Worm (Caenorhabditis elegans) whole organism, mixed stage, embryonic: Measurements from ENCODE around the gene F11G11.14.
"Not testable (repeated sequence)": the region's sequence is repeated elsewhere in the genome, so short reads cannot be mapped to it uniquely, and the experiment has no call there.

Experiments used
- M03D4.4 ChIP-seq: sonication (generic microtip); optimal IDR thresholded peaks from 2 replicates; lab custom pipeline; 2017; ENCODE audit warnings: mild to moderate bottlenecking, missing genetic modification characterization, missing compliant biosample characterization
- bed-3 ChIP-seq: fragments of 200-800 bp; sonication (Bioruptor generic); optimal IDR thresholded peaks from 3 replicates; lab custom pipeline; 2018; ENCODE audit warnings: mild to moderate bottlenecking, missing genetic modification characterization, moderate library complexity, missing compliant biosample characterization
- blmp-1 ChIP-seq: fragments of 150-350 bp; optimal IDR thresholded peaks from 2 replicates; lab custom pipeline; 2014; ENCODE audit warnings: missing biosample characterization, missing genetic modification characterization
- ceh-39 ChIP-seq: fragments of 150-350 bp; optimal IDR thresholded peaks from 2 replicates; lab custom pipeline; 2014; ENCODE audit warnings: missing biosample characterization, missing genetic modification characterization
- ceh-43 ChIP-seq: fragments of 200-800 bp; sonication (Bioruptor generic); optimal IDR thresholded peaks from 2 replicates; lab custom pipeline; 2018; ENCODE audit warnings: mild to moderate bottlenecking, missing genetic modification characterization, moderate library complexity, missing compliant biosample characterization
- ceh-83 ChIP-seq: fragments of 200-800 bp; sonication (Bioruptor generic); optimal IDR thresholded peaks from 2 replicates; lab custom pipeline; 2018; ENCODE audit warnings: mild to moderate bottlenecking, missing genetic modification characterization, missing compliant biosample characterization
- ces-1 ChIP-seq: fragments of 150-350 bp; optimal IDR thresholded peaks from 2 replicates; lab custom pipeline; 2014; ENCODE audit warnings: missing biosample characterization, missing genetic modification reagents, missing genetic modification characterization
- cnd-1 ChIP-seq: fragments of 200-800 bp; sonication (Bioruptor generic); optimal IDR thresholded peaks from 2 replicates; lab custom pipeline; 2018; ENCODE audit warnings: mild to moderate bottlenecking, missing genetic modification characterization, missing compliant biosample characterization
- drap-1 ChIP-seq: fragments of 200-800 bp; sonication (Bioruptor generic); optimal IDR thresholded peaks from 3 replicates; lab custom pipeline; 2018; ENCODE audit warnings: mild to moderate bottlenecking, missing genetic modification characterization, missing compliant biosample characterization
- elt-1 ChIP-seq: sonication (generic microtip); optimal IDR thresholded peaks from 2 replicates; lab custom pipeline; 2017; ENCODE audit warnings: missing genetic modification characterization, mild to moderate bottlenecking, missing compliant biosample characterization, antibody characterized with exemption, moderate library complexity, borderline replicate concordance; ENCODE audit not compliant: insufficient read depth
- elt-3 ChIP-seq: fragments of 150-350 bp; optimal IDR thresholded peaks from 2 replicates; lab custom pipeline; 2014; ENCODE audit warnings: missing biosample characterization, missing genetic modification characterization
- flh-1 ChIP-seq: fragments of 200-800 bp; sonication (Bioruptor generic); optimal IDR thresholded peaks from 2 replicates; lab custom pipeline; 2018; ENCODE audit warnings: mild to moderate bottlenecking, missing genetic modification characterization, moderate library complexity, missing compliant biosample characterization
- ham-2 ChIP-seq: fragments of 200-800 bp; sonication (Bioruptor generic); optimal IDR thresholded peaks from 2 replicates; lab custom pipeline; 2018; ENCODE audit warnings: mild to moderate bottlenecking, missing genetic modification characterization, missing compliant biosample characterization
- hlh-1 ChIP-seq: fragments of 150-350 bp; optimal IDR thresholded peaks from 2 replicates; lab custom pipeline; 2014; ENCODE audit warnings: missing biosample characterization, missing genetic modification reagents, missing genetic modification characterization
- lin-13 ChIP-seq: fragments of 150-350 bp; optimal IDR thresholded peaks from 2 replicates; lab custom pipeline; 2014; ENCODE audit warnings: missing biosample characterization, missing genetic modification characterization
- lin-32 ChIP-seq: fragments of 200-800 bp; sonication (Bioruptor generic); optimal IDR thresholded peaks from 2 replicates; lab custom pipeline; 2018; ENCODE audit warnings: mild to moderate bottlenecking, missing genetic modification characterization, missing compliant biosample characterization
- lsy-2 ChIP-seq: fragments of 150-350 bp; optimal IDR thresholded peaks from 2 replicates; lab custom pipeline; 2014; ENCODE audit warnings: missing biosample characterization, missing genetic modification characterization
- mab-5 ChIP-seq: fragments of 150-350 bp; optimal IDR thresholded peaks from 2 replicates; lab custom pipeline; 2014; ENCODE audit warnings: missing biosample characterization, missing genetic modification characterization
- mep-1 ChIP-seq: fragments of 150-350 bp; optimal IDR thresholded peaks from 2 replicates; lab custom pipeline; 2017; ENCODE audit warnings: missing biosample characterization, missing genetic modification reagents, missing genetic modification characterization, inconsistent platforms
- mls-2 ChIP-seq: sonication (generic microtip); optimal IDR thresholded peaks from 2 replicates; lab custom pipeline; 2016; ENCODE audit warnings: mild to moderate bottlenecking, missing genetic modification characterization, moderate library complexity, missing compliant biosample characterization
- nhr-12 ChIP-seq: fragments of 150-350 bp; optimal IDR thresholded peaks from 2 replicates; lab custom pipeline; 2014; ENCODE audit warnings: missing biosample characterization, missing genetic modification characterization
- nhr-2 ChIP-seq: fragments of 150-350 bp; optimal IDR thresholded peaks from 2 replicates; lab custom pipeline; 2014; ENCODE audit warnings: missing biosample characterization, missing genetic modification characterization
- nhr-237 ChIP-seq: fragments of 150-350 bp; optimal IDR thresholded peaks from 2 replicates; lab custom pipeline; 2014; ENCODE audit warnings: missing biosample characterization, missing genetic modification characterization
- nhr-28 ChIP-seq: fragments of 150-350 bp; optimal IDR thresholded peaks from 2 replicates; lab custom pipeline; 2014; ENCODE audit warnings: missing biosample characterization, missing genetic modification characterization
- nhr-76 ChIP-seq: sonication (generic microtip); optimal IDR thresholded peaks from 2 replicates; lab custom pipeline; 2017; ENCODE audit warnings: missing biosample characterization, missing genetic modification characterization
- pha-4 ChIP-seq: fragments of 150-350 bp; optimal IDR thresholded peaks from 2 replicates; lab custom pipeline; 2018; ENCODE audit warnings: missing biosample characterization, missing genetic modification reagents, missing genetic modification characterization
- sem-2 ChIP-seq: fragments of 200-800 bp; sonication (Bioruptor generic); optimal IDR thresholded peaks from 2 replicates; lab custom pipeline; 2018; ENCODE audit warnings: mild to moderate bottlenecking, missing genetic modification characterization, missing compliant biosample characterization
- snpc-4 ChIP-seq: fragments of 150-350 bp; optimal IDR thresholded peaks from 2 replicates; lab custom pipeline; 2014; ENCODE audit warnings: missing biosample characterization, missing genetic modification characterization
- sptf-1 ChIP-seq: sonication (generic microtip); optimal IDR thresholded peaks from 2 replicates; lab custom pipeline; 2017; ENCODE audit warnings: mild to moderate bottlenecking, missing genetic modification characterization, moderate library complexity, missing compliant biosample characterization
- tbx-8 ChIP-seq: fragments of 200-800 bp; sonication (Bioruptor generic); optimal IDR thresholded peaks from 2 replicates; lab custom pipeline; 2018; ENCODE audit warnings: mild to moderate bottlenecking, missing genetic modification characterization, moderate library complexity, missing compliant biosample characterization
- unc-120 ChIP-seq: sonication (generic microtip); optimal IDR thresholded peaks from 2 replicates; lab custom pipeline; 2017; ENCODE audit warnings: missing genetic modification characterization, missing compliant biosample characterization; ENCODE audit not compliant: poor library complexity, severe bottlenecking
- unc-39 ChIP-seq: fragments of 150-350 bp; optimal IDR thresholded peaks from 2 replicates; lab custom pipeline; 2014; ENCODE audit warnings: missing biosample characterization, missing genetic modification characterization
- unc-62 ChIP-seq: fragments of 150-350 bp; optimal IDR thresholded peaks from 2 replicates; lab custom pipeline; 2014; ENCODE audit warnings: missing biosample characterization, missing genetic modification reagents, missing genetic modification characterization
- zip-8 ChIP-seq: fragments of 150-350 bp; optimal IDR thresholded peaks from 2 replicates; lab custom pipeline; 2014; ENCODE audit warnings: missing biosample characterization, missing genetic modification characterization
- ztf-11 ChIP-seq: fragments of 150-350 bp; optimal IDR thresholded peaks from 2 replicates; lab custom pipeline; 2014; ENCODE audit warnings: missing biosample characterization, missing genetic modification characterization

The F11G11.14 gene

DNA sequence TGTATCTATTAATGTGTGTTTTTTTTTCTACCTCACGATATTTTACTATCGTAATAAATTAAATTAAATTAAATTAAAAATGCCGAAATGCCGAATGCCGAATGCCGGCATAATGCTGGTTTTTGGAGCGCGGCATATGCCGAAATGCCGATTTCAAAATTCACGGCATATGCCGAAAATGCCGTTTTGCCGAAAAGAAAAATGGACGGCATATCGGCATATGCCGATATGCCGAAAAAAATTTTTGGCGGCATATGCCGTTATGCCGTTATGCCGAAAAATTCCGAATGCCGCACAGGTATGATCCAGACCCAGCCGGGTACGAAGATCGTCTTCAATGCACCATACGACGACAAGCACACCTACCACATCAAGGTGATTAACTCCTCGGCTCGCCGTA lies 35.0 kb downstream of the F11G11.14 start, which contains the start of gene msp-32:
Gene msp-32 (plus strand): TSS at position 301 of the 400 bp plus-strand sequence.
- TF ChIP-seq unc-39; ceh-43 (GFP tag; lab: Kevin White, UChicago); flh-1 (GFP tag; lab: Kevin White, UChicago): not testable (repeated sequence)

- TF ChIP-seq snpc-4: no peak
- no peak for TF ChIP-seq cnd-1
- TF ChIP-seq nhr-12: no peak
- TF ChIP-seq unc-39: no peak
- no peak for TF ChIP-seq ham-2 (GFP tag; lab: Kevin White, UChicago)
- no peak for TF ChIP-seq bed-3
- no peak for TF ChIP-seq nhr-237
- no peak for TF ChIP-seq nhr-2
- no peak for TF ChIP-seq hlh-1 (tag; lab: Kevin White, UChicago)
- TF ChIP-seq ztf-11: no peak
- peak; percentile 29 for TF ChIP-seq ces-1 (GFP tag; lab: Kevin White, UChicago)
- TF ChIP-seq tbx-8 (GFP tag; lab: Kevin White, UChicago): no peak
- TF ChIP-seq nhr-28 (tag; lab: Kevin White, UChicago): no peak
- no peak for TF ChIP-seq zip-8 (tag; lab: Kevin White, UChicago)
- no peak for TF ChIP-seq pha-4 (tag; lab: Kevin White, UChicago)
- no peak for TF ChIP-seq flh-1 (GFP tag; lab: Kevin White, UChicago)
- peak; percentile 46 for TF ChIP-seq mep-1
- TF ChIP-seq mls-2: no peak
- TF ChIP-seq drap-1 (GFP tag; lab: Kevin White, UChicago): no peak
- TF ChIP-seq ceh-39 (tag; lab: Kevin White, UChicago): peak; percentile 75
- TF ChIP-seq unc-120: no peak
- no peak for TF ChIP-seq elt-1 (tag; lab: Kevin White, UChicago)
- TF ChIP-seq elt-3 (tag; lab: Kevin White, UChicago): no peak
- no peak for TF ChIP-seq nhr-76 (tag; lab: Kevin White, UChicago)
- no peak for TF ChIP-seq lin-13 (tag; lab: Kevin White, UChicago)
- no peak for TF ChIP-seq sptf-1 (tag; lab: Kevin White, UChicago)
- no peak for TF ChIP-seq blmp-1 (tag; lab: Kevin White, UChicago)
- no peak for TF ChIP-seq M03D4.4
- TF ChIP-seq lsy-2 (tag; lab: Kevin White, UChicago): peak; percentile 37
- TF ChIP-seq ceh-43 (GFP tag; lab: Kevin White, UChicago): no peak
- no peak for TF ChIP-seq sem-2
- TF ChIP-seq ceh-83 (GFP tag; lab: Kevin White, UChicago): no peak
- TF ChIP-seq lin-32 (GFP tag; lab: Kevin White, UChicago): no peak
- TF ChIP-seq unc-62 (GFP tag; lab: Kevin White, UChicago): no peak
- no peak for TF ChIP-seq mab-5 (tag; lab: Kevin White, UChicago)
Measured at ce11 chrII:4902035-4902434, 38.6 kb downstream of the F11G11.14 start, which contains the start of gene R05F9.9. TSS of gene R05F9.9 (minus strand) at chrII:4902100.

DNA sequence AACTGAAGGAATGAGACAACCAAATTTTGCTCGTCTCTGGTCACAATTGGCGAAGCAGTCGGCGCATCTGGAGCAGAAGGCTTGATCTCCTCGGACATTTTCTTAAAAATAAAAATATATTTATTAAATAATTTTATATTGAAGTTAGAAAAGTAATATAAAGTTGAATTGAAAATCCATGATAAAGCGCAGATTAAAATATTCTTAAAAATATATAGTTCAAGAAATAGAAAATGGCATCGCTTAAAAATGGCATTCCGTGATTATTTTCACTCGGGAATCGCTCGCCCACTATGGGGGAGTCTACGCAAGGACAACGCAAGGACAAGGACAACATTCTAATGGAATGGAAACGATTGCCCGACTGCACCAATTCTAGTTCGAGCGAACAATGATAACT lies 40.2 kb downstream of the F11G11.14 start, which contains the start of gene sgt-1:
Gene sgt-1 (minus strand): TSS at position 101 of the 400 bp plus-strand sequence.
- TF ChIP-seq sem-2; cnd-1; hlh-1 (tag; lab: Kevin White, UChicago): not testable (repeated sequence)

DNA sequence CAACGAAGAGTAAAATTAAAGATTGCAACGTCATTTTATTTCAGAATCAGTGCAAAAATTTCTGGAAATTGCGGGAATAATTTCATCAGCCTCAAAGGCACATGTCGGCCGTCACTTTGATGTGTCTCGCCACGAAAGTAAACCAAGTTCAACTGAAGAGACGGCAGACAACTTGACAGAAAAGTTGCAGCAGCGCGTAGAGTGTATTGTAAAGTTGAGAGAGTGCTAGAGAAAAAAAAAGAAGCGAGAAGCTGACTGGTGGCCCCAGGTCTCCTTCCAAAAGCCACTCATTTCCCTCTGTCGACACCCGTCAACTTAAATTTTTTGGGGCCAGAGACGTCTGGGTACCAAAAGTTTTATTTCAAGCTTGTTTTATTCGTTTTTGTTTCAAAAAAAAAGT lies 40.8 kb downstream of the F11G11.14 start:
- TF ChIP-seq lin-32 (GFP tag; lab: Kevin White, UChicago): no peak
- TF ChIP-seq zip-8 (tag; lab: Kevin White, UChicago): no peak
- no peak for TF ChIP-seq elt-1 (tag; lab: Kevin White, UChicago)
- no peak for TF ChIP-seq ceh-83 (GFP tag; lab: Kevin White, UChicago)
- no peak for TF ChIP-seq sptf-1 (tag; lab: Kevin White, UChicago)
- TF ChIP-seq lin-13 (tag; lab: Kevin White, UChicago): no peak
- peak; percentile 56 for TF ChIP-seq lsy-2 (tag; lab: Kevin White, UChicago)
- TF ChIP-seq mls-2: no peak
- no peak for TF ChIP-seq nhr-2
- no peak for TF ChIP-seq sem-2
- peak; percentile 97 for TF ChIP-seq unc-62 (GFP tag; lab: Kevin White, UChicago)
- TF ChIP-seq unc-120: peak; percentile 34
- TF ChIP-seq ces-1 (GFP tag; lab: Kevin White, UChicago): peak; percentile 93
- no peak for TF ChIP-seq nhr-12
- no peak for TF ChIP-seq ztf-11
- no peak for TF ChIP-seq snpc-4
- TF ChIP-seq ceh-39 (tag; lab: Kevin White, UChicago): no peak
- no peak for TF ChIP-seq cnd-1
- TF ChIP-seq unc-39: no peak
- TF ChIP-seq elt-3 (tag; lab: Kevin White, UChicago): no peak
- no peak for TF ChIP-seq mab-5 (tag; lab: Kevin White, UChicago)
- no peak for TF ChIP-seq M03D4.4
- TF ChIP-seq drap-1 (GFP tag; lab: Kevin White, UChicago): no peak
- TF ChIP-seq nhr-28 (tag; lab: Kevin White, UChicago): no peak
- no peak for TF ChIP-seq nhr-76 (tag; lab: Kevin White, UChicago)
- TF ChIP-seq tbx-8 (GFP tag; lab: Kevin White, UChicago): no peak
- TF ChIP-seq blmp-1 (tag; lab: Kevin White, UChicago): no peak
- no peak for TF ChIP-seq ceh-43 (GFP tag; lab: Kevin White, UChicago)
- TF ChIP-seq ham-2 (GFP tag; lab: Kevin White, UChicago): peak; percentile 50
- TF ChIP-seq pha-4 (tag; lab: Kevin White, UChicago): peak; percentile 70
- TF ChIP-seq flh-1 (GFP tag; lab: Kevin White, UChicago): no peak
- peak; percentile 41 for TF ChIP-seq mep-1
- peak; percentile 84 for TF ChIP-seq hlh-1 (tag; lab: Kevin White, UChicago)
- peak; percentile 40 for TF ChIP-seq nhr-237
- no peak for TF ChIP-seq bed-3
